Fruit fly (Drosophila melanogaster): Measurements from ENCODE around the gene CG5897.

The CG5897 gene

dm6 chr3L:11888910-11889309 lies at the start of gene CG5897:
Gene CG5897, minus strand, starts transcription at chr3L:11889010.
- TF ChIP-seq gl (tag; optimal IDR thresholded peaks at IDR 0.05) (no peak), Pif1B (GFP tag; optimal IDR thresholded peaks at IDR 0.05) (no peak), CG13204 (GFP tag; optimal IDR thresholded peaks at IDR 0.05) (no peak), Snoo (tag; optimal IDR thresholded peaks at IDR 0.05) (no peak), EcR (GFP tag; optimal IDR thresholded peaks at IDR 0.05) (no peak)

dm6 chr3L:11937270-11937669 lies 48.5 kb upstream of the CG5897 start:
- TF ChIP-seq CG13204 (GFP tag; optimal IDR thresholded peaks at IDR 0.05) (no peak), EcR (GFP tag; optimal IDR thresholded peaks at IDR 0.05) (no peak), CG17806 (tag; optimal IDR thresholded peaks at IDR 0.05) (no peak), CG8301 (tag; optimal IDR thresholded peaks at IDR 0.05) (no peak), Snoo (tag; optimal IDR thresholded peaks at IDR 0.05) (no peak)

- TF ChIP-seq CG12605 (GFP tag; IDR thresholded peaks at IDR 0.05) (no peak), CG14655 (GFP tag; optimal IDR thresholded peaks at IDR 0.05) (no peak), rn (GFP tag; IDR thresholded peaks at IDR 0.05) (no peak), CG15710 (tag; optimal IDR thresholded peaks at IDR 0.05) (no peak), EcR (GFP tag; optimal IDR thresholded peaks at IDR 0.05) (no peak)
Observed at dm6 chr3L:11931619-11932018, 42.8 kb upstream of the CG5897 start.

dm6 chr3L:11927287-11927743 lies 38.5 kb upstream of the CG5897 start, which contains the start of gene byn:
Gene byn, plus strand, starts transcription at chr3L:11927693.
- no peak for TF ChIP-seq Ets98B (GFP tag; IDR thresholded peaks at IDR 0.05)
- TF ChIP-seq rn (GFP tag; IDR thresholded peaks at IDR 0.05): no peak

dm6 chr3L:11925382-11925781 lies 36.6 kb upstream of the CG5897 start:
- TF ChIP-seq CG13204 (GFP tag; optimal IDR thresholded peaks at IDR 0.05) (no peak), rn (GFP tag; IDR thresholded peaks at IDR 0.05) (no peak), CG32121 (GFP tag; IDR thresholded peaks at IDR 0.05) (no peak), CG15710 (tag; optimal IDR thresholded peaks at IDR 0.05) (no peak), CG17806 (tag; optimal IDR thresholded peaks at IDR 0.05) (no peak), Snoo (tag; optimal IDR thresholded peaks at IDR 0.05) (no peak), CG14655 (GFP tag; optimal IDR thresholded peaks at IDR 0.05) (no peak), CG34367 (tag; optimal IDR thresholded peaks at IDR 0.05) (no peak), Pif1B (GFP tag; optimal IDR thresholded peaks at IDR 0.05) (no peak), CG8159 (tag; optimal IDR thresholded peaks at IDR 0.05) (no peak), Pif1A (GFP tag; optimal IDR thresholded peaks at IDR 0.05) (no peak)

dm6 chr3L:11924657-11925056 lies 35.8 kb upstream of the CG5897 start, which contains the start of gene SdhAL:
Gene SdhAL, minus strand, starts transcription at chr3L:11924757.
- TF ChIP-seq CG32121 (GFP tag; IDR thresholded peaks at IDR 0.05) (no peak), CG14655 (GFP tag; optimal IDR thresholded peaks at IDR 0.05) (no peak), gl (tag; optimal IDR thresholded peaks at IDR 0.05) (no peak), CG15710 (tag; optimal IDR thresholded peaks at IDR 0.05) (no peak), Ets98B (GFP tag; IDR thresholded peaks at IDR 0.05) (no peak), rn (GFP tag; IDR thresholded peaks at IDR 0.05) (no peak), CG8159 (tag; optimal IDR thresholded peaks at IDR 0.05) (no peak)

dm6 chr3L:11921213-11921612 lies 32.4 kb upstream of the CG5897 start, which contains the start of gene CG11588:
Gene CG11588, plus strand, starts transcription at chr3L:11921513.
- no peak for TF ChIP-seq CG8159 (tag; optimal IDR thresholded peaks at IDR 0.05)
- no peak for TF ChIP-seq Snoo (tag; optimal IDR thresholded peaks at IDR 0.05)
- no peak for TF ChIP-seq CG15710 (tag; optimal IDR thresholded peaks at IDR 0.05)
- no peak for TF ChIP-seq Pif1A (GFP tag; optimal IDR thresholded peaks at IDR 0.05)
- no peak for TF ChIP-seq CG32121 (GFP tag; IDR thresholded peaks at IDR 0.05)
- no peak for TF ChIP-seq D1 (tag; optimal IDR thresholded peaks at IDR 0.05)
- TF ChIP-seq CG34367 (tag; optimal IDR thresholded peaks at IDR 0.05): no peak
- TF ChIP-seq CG12605 (GFP tag; IDR thresholded peaks at IDR 0.05): no peak
- no peak for TF ChIP-seq gl (tag; optimal IDR thresholded peaks at IDR 0.05)
- no peak for TF ChIP-seq CG10348 (GFP tag; IDR thresholded peaks at IDR 0.05)
- no peak for TF ChIP-seq CG17806 (tag; optimal IDR thresholded peaks at IDR 0.05)
- no peak for TF ChIP-seq rn (GFP tag; IDR thresholded peaks at IDR 0.05)
- TF ChIP-seq fd96Ca (GFP tag; IDR thresholded peaks at IDR 0.05): no peak
- no peak for TF ChIP-seq CG8301 (tag; optimal IDR thresholded peaks at IDR 0.05)

- no peak for TF ChIP-seq CG32121 (GFP tag; IDR thresholded peaks at IDR 0.05)
- TF ChIP-seq CG14655 (GFP tag; optimal IDR thresholded peaks at IDR 0.05): no peak
- no peak for TF ChIP-seq CG10348 (GFP tag; IDR thresholded peaks at IDR 0.05)
- no peak for TF ChIP-seq Snoo (tag; optimal IDR thresholded peaks at IDR 0.05)
- no peak for TF ChIP-seq Ets98B (GFP tag; IDR thresholded peaks at IDR 0.05)
- TF ChIP-seq CG8301 (tag; optimal IDR thresholded peaks at IDR 0.05): no peak
- no peak for TF ChIP-seq CG8159 (tag; optimal IDR thresholded peaks at IDR 0.05)
- no peak for TF ChIP-seq CG17806 (tag; optimal IDR thresholded peaks at IDR 0.05)
- no peak for TF ChIP-seq CG12605 (GFP tag; IDR thresholded peaks at IDR 0.05)
- TF ChIP-seq Pif1A (GFP tag; optimal IDR thresholded peaks at IDR 0.05): no peak
- no peak for TF ChIP-seq EcR (GFP tag; optimal IDR thresholded peaks at IDR 0.05)
- no peak for TF ChIP-seq Pif1B (GFP tag; optimal IDR thresholded peaks at IDR 0.05)
- TF ChIP-seq D1 (tag; optimal IDR thresholded peaks at IDR 0.05): no peak
- TF ChIP-seq CG15710 (tag; optimal IDR thresholded peaks at IDR 0.05): no peak
- TF ChIP-seq CG4496 (GFP tag; IDR thresholded peaks at IDR 0.05): no peak
- no peak for TF ChIP-seq CG13204 (GFP tag; optimal IDR thresholded peaks at IDR 0.05)
- no peak for TF ChIP-seq gl (tag; optimal IDR thresholded peaks at IDR 0.05)
- no peak for TF ChIP-seq CG34367 (tag; optimal IDR thresholded peaks at IDR 0.05)
- no peak for TF ChIP-seq rn (GFP tag; IDR thresholded peaks at IDR 0.05)
- TF ChIP-seq CG9948 (tag; optimal IDR thresholded peaks at IDR 0.05): no peak
Observed at dm6 chr3L:11918217-11918616, 29.4 kb upstream of the CG5897 start.

Measured in whole organism, pupa.